Worm (Caenorhabditis elegans): Measurements from ENCODE around the gene laat-1.

DNA sequence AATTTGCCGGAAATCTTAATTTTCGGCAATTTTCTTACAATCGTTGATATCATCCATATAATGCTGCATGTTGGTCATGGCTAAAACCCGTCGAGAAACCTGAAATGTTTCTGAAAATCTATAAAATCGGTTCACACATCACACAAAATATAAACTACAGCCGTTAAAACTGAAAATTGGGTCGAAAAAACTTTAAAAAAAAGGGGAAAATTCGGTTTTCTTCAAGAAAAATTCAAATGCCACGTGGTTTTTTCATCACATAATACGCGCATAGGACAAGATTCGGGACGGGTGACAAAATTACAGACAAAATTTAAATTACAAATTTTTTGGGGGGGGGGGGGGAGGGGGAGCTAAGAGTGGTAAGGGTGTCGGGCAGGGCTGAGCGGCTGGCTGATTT is 5.0 kb downstream of the laat-1 start, which contains the start of gene Y43H11AL.1:
- no peak for TF ChIP-seq tab-1 (GFP tag; IDR thresholded peaks at IDR 0.05)
- no peak for TF ChIP-seq cog-1 (tag; optimal IDR thresholded peaks at IDR 0.05)
- no peak for TF ChIP-seq T22C8.4 (GFP tag; IDR thresholded peaks at IDR 0.05)
- no peak for TF ChIP-seq ref-1 (GFP tag; conservative IDR thresholded peaks at IDR 0.05)

All from whole organism, midembryonic.